Fruit fly (Drosophila melanogaster): Measurements from ENCODE around the gene Mks1.

Mks1 gene

dm6 chrX:12533560-12533959 lies 37.2 kb upstream of the Mks1 start (continued):
- peak; percentile 46 for TF ChIP-seq Sp1 (GFP tag; optimal IDR thresholded peaks at IDR 0.05)
- peak; percentile 26 for TF ChIP-seq br (GFP tag; optimal IDR thresholded peaks at IDR 0.05)
- no peak for TF ChIP-seq Hr78 (GFP tag; optimal IDR thresholded peaks at IDR 0.05)
- no peak for TF ChIP-seq usp (GFP tag; optimal IDR thresholded peaks at IDR 0.05)
- TF ChIP-seq pan (optimal IDR thresholded peaks at IDR 0.05) = no peak

DNA sequence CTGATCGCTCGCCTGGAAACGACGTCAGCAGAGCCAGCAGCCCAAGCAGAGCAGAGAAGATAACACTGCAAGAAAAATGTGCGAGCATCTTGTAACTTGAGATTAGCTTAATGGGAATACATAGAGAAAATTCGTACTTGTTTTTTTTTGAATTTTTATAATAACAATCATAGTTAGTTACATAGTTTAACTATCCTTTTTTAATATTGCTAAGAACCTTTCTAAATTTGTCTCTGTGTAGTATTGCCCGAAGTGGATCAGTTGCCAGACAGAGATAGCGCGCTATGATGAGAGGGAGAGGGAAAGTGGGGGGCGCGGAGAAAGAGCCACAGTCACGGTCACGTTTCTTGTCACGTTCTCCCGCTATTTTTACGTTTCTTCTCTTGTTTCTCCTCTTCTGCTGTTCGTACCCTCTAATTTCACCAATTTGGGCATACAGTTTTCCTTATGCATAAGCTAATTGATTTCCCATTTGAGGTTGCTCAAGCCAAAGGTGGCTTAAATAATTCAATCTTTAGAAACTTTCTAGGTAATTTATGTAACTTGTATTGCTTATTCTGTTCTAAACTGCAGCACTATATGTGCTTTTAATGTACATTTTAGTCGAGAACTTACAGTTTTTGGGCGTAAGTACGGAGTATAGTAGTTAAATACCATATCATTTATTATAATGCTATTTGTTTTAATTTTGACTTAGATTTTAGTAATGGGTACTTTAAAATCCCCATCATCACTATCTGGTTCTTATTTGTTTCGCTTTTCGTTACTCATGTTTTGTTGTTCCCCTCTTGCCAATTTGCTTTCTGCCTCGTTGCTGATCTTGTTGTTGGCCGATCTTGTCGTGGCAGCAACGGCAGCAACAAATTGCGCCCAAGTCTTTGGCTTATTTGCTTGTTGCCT lies 14.6 kb upstream of the Mks1 start:
- TF ChIP-seq usp (GFP tag; optimal IDR thresholded peaks at IDR 0.05) (no peak), N (GFP tag; optimal IDR thresholded peaks at IDR 0.05) (no peak), Hnf4 (GFP tag; optimal IDR thresholded peaks at IDR 0.05) (peak; percentile 95), woc (GFP tag; optimal IDR thresholded peaks at IDR 0.05) (peak; percentile 84), dmrt93B (GFP tag; optimal IDR thresholded peaks at IDR 0.05) (peak; percentile 87), CG9705 (GFP tag; optimal IDR thresholded peaks at IDR 0.05) (peak; percentile 84), Dfd (GFP tag; optimal IDR thresholded peaks at IDR 0.05) (no peak), Jra (GFP tag; optimal IDR thresholded peaks at IDR 0.05) (peak; percentile 87), fru (GFP tag; optimal IDR thresholded peaks at IDR 0.05) (peak; percentile 95), Sp1 (GFP tag; optimal IDR thresholded peaks at IDR 0.05) (peak; percentile 91), Dif (GFP tag; optimal IDR thresholded peaks at IDR 0.05; ENCODE audit: partially characterized antibody) (no peak), foxo (GFP tag; optimal IDR thresholded peaks at IDR 0.05) (peak; percentile 19 to 94), lola (GFP tag; optimal IDR thresholded peaks at IDR 0.05) (no peak), jim (GFP tag; optimal IDR thresholded peaks at IDR 0.05) (no peak), Vsx2 (GFP tag; optimal IDR thresholded peaks at IDR 0.05; ENCODE audit: partially characterized antibody) (no peak), psq (GFP tag; optimal IDR thresholded peaks at IDR 0.05) (peak; percentile 92), dl (GFP tag; optimal IDR thresholded peaks at IDR 0.05; ENCODE audit: insufficient read depth in 1 of 2, partially characterized antibody in 2 of 2) (no peak), OdsH (GFP tag; optimal IDR thresholded peaks at IDR 0.05) (peak; percentile 92), GATAd (GFP tag; optimal IDR thresholded peaks at IDR 0.05) (peak; percentile 62), pan (optimal IDR thresholded peaks at IDR 0.05) (peak; percentile 31), Rel (GFP tag; optimal IDR thresholded peaks at IDR 0.05) (peak; percentile 3), Rel (tag; optimal IDR thresholded peaks at IDR 0.05) (peak; percentile 58), sv (GFP tag; optimal IDR thresholded peaks at IDR 0.05) (peak; percentile 67), Mio (GFP tag; optimal IDR thresholded peaks at IDR 0.05) (peak; percentile 46), Myc (optimal IDR thresholded peaks at IDR 0.05) (no peak), CG32264 (GFP tag; optimal IDR thresholded peaks at IDR 0.05) (peak; percentile 79), Abd-B (GFP tag; optimal IDR thresholded peaks at IDR 0.05) (no peak), rgr (GFP tag; optimal IDR thresholded peaks at IDR 0.05) (peak; percentile 93), Hr83 (GFP tag; optimal IDR thresholded peaks at IDR 0.05; ENCODE audit: poor library complexity, severe bottlenecking) (no peak), brk (GFP tag; optimal IDR thresholded peaks at IDR 0.05) (peak; percentile 91), HLH106 (tag; optimal IDR thresholded peaks at IDR 0.05) (peak; percentile 86), ey (GFP tag; optimal IDR thresholded peaks at IDR 0.05) (peak; percentile 96), CrebA (GFP tag; optimal IDR thresholded peaks at IDR 0.05; ENCODE audit: borderline replicate concordance) (peak; percentile 35), br (GFP tag; optimal IDR thresholded peaks at IDR 0.05) (peak; percentile 94), sage (GFP tag; optimal IDR thresholded peaks at IDR 0.05) (peak; percentile 88), dsf (GFP tag; optimal IDR thresholded peaks at IDR 0.05; ENCODE audit: borderline replicate concordance) (peak; percentile 58), h (GFP tag; optimal IDR thresholded peaks at IDR 0.05) (peak; percentile 96), tai (GFP tag; optimal IDR thresholded peaks at IDR 0.05) (peak; percentile 83), Hr78 (GFP tag; optimal IDR thresholded peaks at IDR 0.05) (no peak)
